Worm (Caenorhabditis elegans) whole organism, midembryonic: Measurements from ENCODE around the gene gcy-13.
A peak's percentile ranks its signal among the peaks of the same experiment; 100 is the strongest.

ENCODE experiments used
- T22C8.4 ChIP-seq: fragments of 200-800 bp; sonication (Bioruptor generic); IDR thresholded peaks from 2 replicates; pipeline ENCODE4 v1.3.6; 2022; ENCODE audit warnings: missing genetic modification characterization, missing compliant biosample characterization
- cog-1 ChIP-seq: sonication (generic microtip); optimal IDR thresholded peaks from 2 replicates; lab custom pipeline; 2016; ENCODE audit warnings: missing genetic modification characterization, missing compliant biosample characterization
- flt-1 ChIP-seq: fragments of 200-800 bp; sonication (Bioruptor generic); IDR thresholded peaks from 2 replicates; pipeline ENCODE4 v1.3.6; 2022; ENCODE audit warnings: missing genetic modification characterization, missing compliant biosample characterization
- klf-2 ChIP-seq: fragments of 200-800 bp; sonication (Bioruptor generic); conservative IDR thresholded peaks from 2 replicates; pipeline ENCODE4 v1.3.6; 2022; ENCODE audit warnings: missing genetic modification reagents, missing genetic modification characterization, missing compliant biosample characterization
- med-1 ChIP-seq: sonication (generic microtip); optimal IDR thresholded peaks from 2 replicates; lab custom pipeline; 2017; ENCODE audit warnings: missing genetic modification characterization, mild to moderate bottlenecking, missing compliant biosample characterization, antibody characterized with exemption, missing genetic modification reagents; ENCODE audit not compliant: insufficient read depth
- ref-1 ChIP-seq: fragments of 200-800 bp; sonication (Bioruptor generic); conservative IDR thresholded peaks from 2 replicates; pipeline ENCODE4 v1.3.6; 2022; ENCODE audit warnings: missing genetic modification reagents, missing genetic modification characterization, missing compliant biosample characterization
- tab-1 ChIP-seq: fragments of 200-800 bp; sonication (Bioruptor generic); IDR thresholded peaks from 2 replicates; pipeline ENCODE4 v1.3.6; 2022; ENCODE audit warnings: missing genetic modification characterization, missing compliant biosample characterization
- ztf-23 ChIP-seq: fragments of 200-800 bp; sonication (Bioruptor generic); IDR thresholded peaks from 2 replicates; pipeline ENCODE4 v1.3.6; 2022; ENCODE audit warnings: missing genetic modification reagents, missing genetic modification characterization, missing compliant biosample characterization
- ztf-29 ChIP-seq: fragments of 200-800 bp; sonication (Bioruptor generic); IDR thresholded peaks from 2 replicates; pipeline ENCODE4 v1.3.6; 2022; ENCODE audit warnings: missing genetic modification reagents, missing genetic modification characterization, missing compliant biosample characterization

gcy-13 gene

DNA sequence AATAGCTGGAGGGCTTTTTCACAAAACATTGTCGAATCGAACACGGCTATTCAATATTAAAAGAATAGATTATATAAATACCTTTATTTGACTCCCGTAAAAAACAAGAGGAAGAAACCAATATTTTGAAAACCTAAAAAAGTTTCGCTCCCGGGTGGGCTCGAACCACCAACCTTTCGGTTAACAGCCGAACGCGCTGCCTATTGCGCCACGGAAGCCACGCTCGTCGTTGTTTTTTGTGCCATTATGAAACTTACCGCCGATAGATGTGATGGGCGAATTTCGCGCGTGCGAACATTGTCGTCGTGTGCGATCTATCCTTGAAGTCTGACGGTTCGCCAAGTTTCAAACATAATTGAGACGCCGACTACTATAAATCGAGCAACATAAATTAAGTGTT, 37.5 kb downstream of the gcy-13 start:
- peak; percentile 79 for TF ChIP-seq flt-1
- peak; percentile 61; the same call in 1 of the 2 replicates for TF ChIP-seq tab-1 (GFP tag; lab: Robert Waterston, UW)
- no peak for TF ChIP-seq klf-2 (GFP tag; lab: Robert Waterston, UW)
- peak; percentile 71 for TF ChIP-seq ztf-23 (GFP tag; lab: Robert Waterston, UW)
- TF ChIP-seq ref-1 (GFP tag; lab: Robert Waterston, UW) = peak; percentile 46; the same call in 1 of the 2 replicates
- no peak for TF ChIP-seq ztf-29 (GFP tag; lab: Robert Waterston, UW)

DNA sequence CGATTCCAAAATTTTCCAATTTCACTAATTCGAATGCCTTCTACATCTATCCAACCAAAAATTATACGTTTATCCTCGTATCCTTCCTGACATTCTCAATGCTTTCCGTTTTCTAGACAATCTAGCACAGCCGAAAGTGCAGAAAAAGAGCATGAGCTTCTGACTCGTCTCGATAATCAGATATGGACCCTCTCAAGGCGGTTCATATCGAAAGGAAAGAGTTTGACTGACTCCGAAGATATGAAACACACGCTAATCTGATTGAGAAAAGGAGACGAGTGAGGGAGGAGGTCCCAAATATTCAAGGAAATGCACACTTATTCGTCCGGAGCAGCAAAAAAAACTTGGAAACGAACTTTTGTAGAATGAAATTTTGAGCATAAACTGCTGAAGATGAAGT, 40.2 kb downstream of the gcy-13 start:
- TF ChIP-seq tab-1 (GFP tag; lab: Robert Waterston, UW) = no peak

ce11 chrV:12326638-12327037, 42.7 kb downstream of the gcy-13 start:
- TF ChIP-seq ref-1 (GFP tag; lab: Robert Waterston, UW) (no peak), tab-1 (GFP tag; lab: Robert Waterston, UW) (no peak), cog-1 (tag; lab: Kevin White, UChicago) (no peak), T22C8.4 (GFP tag; lab: Robert Waterston, UW) (no peak), ztf-23 (GFP tag; lab: Robert Waterston, UW) (no peak), ztf-29 (GFP tag; lab: Robert Waterston, UW) (no peak), flt-1 (no peak), klf-2 (GFP tag; lab: Robert Waterston, UW) (no peak), med-1 (no peak)

DNA sequence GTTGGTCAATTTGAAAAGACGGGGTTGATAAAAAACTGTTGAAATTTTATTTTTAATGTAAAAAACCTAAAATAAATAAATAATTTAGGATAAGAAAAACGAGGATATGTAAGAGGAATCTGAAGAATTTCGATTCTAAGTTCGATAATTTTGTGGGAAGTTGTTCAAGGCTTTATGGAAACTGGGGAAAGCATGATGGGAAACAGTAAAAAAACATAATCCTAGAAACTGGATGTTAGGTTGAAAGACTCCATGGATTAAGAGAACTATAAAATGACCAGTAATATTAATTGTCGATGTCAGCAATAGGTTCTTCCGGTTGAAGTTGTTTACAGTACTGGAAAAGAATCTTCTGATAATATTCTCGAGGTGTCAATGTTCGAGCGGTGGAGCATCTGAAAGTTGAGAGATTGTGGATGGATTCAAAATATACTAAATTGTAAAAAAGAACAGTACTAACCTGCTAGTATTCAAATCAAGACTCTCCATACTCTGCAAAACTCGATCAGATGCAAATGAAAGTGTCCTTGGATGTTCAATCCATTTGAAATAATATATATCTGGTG, 49.0 kb downstream of the gcy-13 start:
- TF ChIP-seq med-1 (no peak), T22C8.4 (GFP tag; lab: Robert Waterston, UW) (no peak), flt-1 (no peak), ztf-23 (GFP tag; lab: Robert Waterston, UW) (no peak), klf-2 (GFP tag; lab: Robert Waterston, UW) (no peak), ref-1 (GFP tag; lab: Robert Waterston, UW) (no peak), cog-1 (tag; lab: Kevin White, UChicago) (no peak), tab-1 (GFP tag; lab: Robert Waterston, UW) (no peak), ztf-29 (GFP tag; lab: Robert Waterston, UW) (no peak)

ce11 chrV:12317894-12318553, 51.3 kb downstream of the gcy-13 start, which contains the start of the genes R04F11.5 and R04F11.2:
Gene R04F11.5, minus strand, starts transcription at chrV:12318019.
Gene R04F11.2, plus strand, starts transcription at chrV:12318381.
- TF ChIP-seq T22C8.4 (GFP tag; lab: Robert Waterston, UW) (no peak), cog-1 (tag; lab: Kevin White, UChicago) (peak; percentile 9), ztf-23 (GFP tag; lab: Robert Waterston, UW) (no peak)

DNA sequence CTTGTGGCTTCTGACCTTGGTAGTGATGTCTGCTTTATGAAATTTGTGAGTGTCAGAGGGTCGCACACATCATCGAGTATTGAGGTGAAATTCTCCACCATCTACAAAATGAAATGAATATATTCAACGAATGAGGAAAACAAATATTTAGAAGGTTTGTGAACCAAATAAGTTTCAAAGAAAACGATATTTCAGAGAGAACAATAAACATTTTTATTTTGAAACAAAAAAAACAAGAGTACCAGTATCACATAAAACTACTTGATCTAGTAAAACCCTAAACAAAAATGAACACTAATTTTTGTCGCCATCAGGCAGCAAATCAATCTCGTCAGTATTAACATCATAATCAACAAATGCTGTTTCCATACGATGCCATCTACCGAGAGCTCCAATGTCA, 52.3 kb downstream of the gcy-13 start, which contains the start of gene R04F11.3:
Gene R04F11.3 (minus strand): TSS at position 101 of the 400 bp plus-strand sequence.
- TF ChIP-seq ref-1 (GFP tag; lab: Robert Waterston, UW) (no peak), cog-1 (tag; lab: Kevin White, UChicago) (no peak), med-1 (no peak), ztf-29 (GFP tag; lab: Robert Waterston, UW) (no peak), tab-1 (GFP tag; lab: Robert Waterston, UW) (no peak), klf-2 (GFP tag; lab: Robert Waterston, UW) (no peak), ztf-23 (GFP tag; lab: Robert Waterston, UW) (no peak), T22C8.4 (GFP tag; lab: Robert Waterston, UW) (no peak), flt-1 (no peak)

DNA sequence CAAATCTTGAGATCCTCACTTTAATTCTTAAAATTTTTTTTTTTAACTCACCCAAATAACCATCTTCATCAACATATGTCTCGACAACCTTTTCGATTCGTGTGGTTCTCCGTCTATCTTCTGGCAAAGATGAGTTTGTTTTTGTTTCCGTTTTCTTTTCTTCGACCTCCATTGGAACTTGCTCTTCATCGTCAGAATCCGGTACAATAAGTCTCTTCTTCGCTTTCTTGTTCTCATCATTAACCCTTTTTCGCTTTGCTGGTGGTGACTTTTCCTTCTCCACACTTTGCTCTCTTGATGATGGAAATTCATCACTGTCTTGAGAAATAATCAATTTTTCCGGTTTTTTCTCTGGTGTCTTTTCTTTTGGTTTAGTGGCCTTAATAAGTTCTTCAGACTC, 53.3 kb downstream of the gcy-13 start:
- TF ChIP-seq ref-1 (GFP tag; lab: Robert Waterston, UW) (no peak), klf-2 (GFP tag; lab: Robert Waterston, UW) (no peak), tab-1 (GFP tag; lab: Robert Waterston, UW) (no peak), flt-1 (no peak), med-1 (no peak), ztf-23 (GFP tag; lab: Robert Waterston, UW) (no peak), T22C8.4 (GFP tag; lab: Robert Waterston, UW) (no peak), ztf-29 (GFP tag; lab: Robert Waterston, UW) (no peak), cog-1 (tag; lab: Kevin White, UChicago) (no peak)

DNA sequence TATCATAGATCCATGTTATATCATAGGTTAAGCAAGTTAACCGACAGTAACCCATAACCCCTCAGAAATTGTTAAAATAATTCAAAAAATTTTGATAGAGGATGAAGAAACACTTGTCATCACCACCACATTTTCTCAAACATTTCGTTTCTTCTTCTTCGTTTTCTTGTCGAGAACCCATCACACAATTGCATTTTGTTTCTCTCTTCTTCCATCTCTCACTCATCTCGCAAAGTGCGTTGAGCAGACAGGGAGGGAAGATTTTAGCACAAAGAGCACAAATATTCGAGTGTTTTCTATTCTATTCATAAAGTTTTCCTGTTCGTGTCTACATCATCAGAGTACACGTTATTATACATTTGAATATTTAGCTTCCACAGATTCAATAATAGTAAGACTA, 54.9 kb downstream of the gcy-13 start:
- TF ChIP-seq med-1 = no peak
- TF ChIP-seq cog-1 (tag; lab: Kevin White, UChicago) = no peak
- TF ChIP-seq ztf-29 (GFP tag; lab: Robert Waterston, UW) = no peak
- no peak for TF ChIP-seq T22C8.4 (GFP tag; lab: Robert Waterston, UW)
- no peak for TF ChIP-seq flt-1
- TF ChIP-seq klf-2 (GFP tag; lab: Robert Waterston, UW) = no peak
- TF ChIP-seq tab-1 (GFP tag; lab: Robert Waterston, UW) = no peak
- no peak for TF ChIP-seq ztf-23 (GFP tag; lab: Robert Waterston, UW)
- TF ChIP-seq ref-1 (GFP tag; lab: Robert Waterston, UW) = no peak
